Worm (Caenorhabditis elegans) whole organism, early embryonic: Measurements from ENCODE around the gene C52E4.7.

ENCODE experiments used
- B0310.2 ChIP-seq: sonication (generic microtip); optimal IDR thresholded peaks from 2 replicates; lab custom pipeline; 2016; ENCODE audit warnings: mild to moderate bottlenecking, missing genetic modification characterization, missing compliant biosample characterization
- F13C5.2 ChIP-seq: sonication (generic microtip); optimal IDR thresholded peaks from 2 replicates; lab custom pipeline; 2017; ENCODE audit warnings: mild to moderate bottlenecking, missing genetic modification characterization, inconsistent platforms, missing compliant biosample characterization
- aly-1 ChIP-seq: sonication (generic microtip); optimal IDR thresholded peaks from 2 replicates; lab custom pipeline; 2016; ENCODE audit warnings: missing genetic modification characterization, missing compliant biosample characterization
- ama-1 ChIP-seq: fragments of 150-350 bp; optimal IDR thresholded peaks from 2 replicates; lab custom pipeline; 2014
- ets-7 ChIP-seq: sonication (generic microtip); optimal IDR thresholded peaks from 2 replicates; lab custom pipeline; 2016; ENCODE audit warnings: missing genotype, missing genetic modification characterization, missing compliant biosample characterization
- flt-1 ChIP-seq: fragments of 200-800 bp; sonication (Bioruptor generic); IDR thresholded peaks from 2 replicates; pipeline ENCODE4 v1.3.6; 2022; ENCODE audit warnings: missing genetic modification characterization, missing compliant biosample characterization
- hmg-4 ChIP-seq: fragments of 200-800 bp; sonication (Bioruptor generic); optimal IDR thresholded peaks from 2 replicates; lab custom pipeline; 2018; ENCODE audit warnings: mild to moderate bottlenecking, missing genetic modification characterization, missing compliant biosample characterization
- hnd-1 ChIP-seq: sonication (generic microtip); optimal IDR thresholded peaks from 2 replicates; lab custom pipeline; 2016; ENCODE audit warnings: missing genetic modification characterization, missing compliant biosample characterization
- pes-1 ChIP-seq: fragments of 200-800 bp; sonication (Bioruptor generic); IDR thresholded peaks from 2 replicates; pipeline ENCODE4 v1.3.6; 2022; ENCODE audit warnings: missing genetic modification reagents, missing genetic modification characterization, missing compliant biosample characterization
- scrt-1 ChIP-seq: fragments of 200-800 bp; sonication (Bioruptor generic); IDR thresholded peaks from 2 replicates; pipeline ENCODE4 v1.3.6; 2022; ENCODE audit warnings: missing genetic modification characterization, missing compliant biosample characterization
- sea-1 ChIP-seq: fragments of 200-800 bp; sonication (Bioruptor generic); conservative IDR thresholded peaks from 2 replicates; pipeline ENCODE4 v1.3.6; 2022; ENCODE audit warnings: missing genetic modification characterization, missing compliant biosample characterization
- tbx-11 ChIP-seq: fragments of 200-800 bp; sonication (Bioruptor generic); IDR thresholded peaks from 2 replicates; pipeline ENCODE4 v1.3.6; 2022; ENCODE audit warnings: missing genetic modification characterization, missing compliant biosample characterization
- tbx-37 ChIP-seq: fragments of 200-800 bp; sonication (Bioruptor generic); conservative IDR thresholded peaks from 2 replicates; pipeline ENCODE4 v1.3.6; 2022; ENCODE audit warnings: missing genetic modification reagents, missing genetic modification characterization, missing compliant biosample characterization
- tra-4 ChIP-seq: sonication (generic microtip); optimal IDR thresholded peaks from 2 replicates; lab custom pipeline; 2017; ENCODE audit warnings: missing genetic modification characterization, missing compliant biosample characterization

DNA sequence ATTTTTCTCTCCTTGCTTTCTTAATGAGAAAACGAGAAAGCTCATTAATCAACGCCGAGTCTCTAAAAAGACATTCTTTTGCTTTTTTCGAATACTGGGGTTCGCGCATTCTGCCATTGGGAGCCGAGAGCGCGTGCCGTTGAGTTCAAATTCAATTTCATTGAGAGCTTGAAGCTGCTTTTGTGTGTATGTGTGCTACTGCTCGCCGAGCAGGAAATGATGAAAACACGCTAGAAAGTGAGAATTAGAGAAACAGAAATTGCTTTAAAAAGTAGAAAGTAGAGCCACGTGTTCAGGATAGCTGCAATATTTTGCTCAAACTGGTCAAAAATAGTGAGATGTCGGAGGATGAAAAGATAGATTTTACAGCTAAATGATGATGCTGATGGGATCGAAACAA is 31.6 kb downstream of the C52E4.7 start:
- no peak for TF ChIP-seq ets-7 (tag; lab: Kevin White, UChicago)
- no peak for TF ChIP-seq tbx-11
- no peak for TF ChIP-seq aly-1 (tag; lab: Kevin White, UChicago)
- no peak for TF ChIP-seq hmg-4 (GFP tag; lab: Kevin White, UChicago)
- TF ChIP-seq tbx-37 = no peak
- no peak for TF ChIP-seq scrt-1 (GFP tag; lab: Robert Waterston, UW)
- TF ChIP-seq tra-4 (tag; lab: Kevin White, UChicago) = no peak
- no peak for TF ChIP-seq ama-1 (lab: Kevin White, UChicago)
- TF ChIP-seq sea-1 (GFP tag; lab: Robert Waterston, UW) = no peak
- TF ChIP-seq flt-1 = no peak
- TF ChIP-seq F13C5.2 = no peak
- no peak for TF ChIP-seq hnd-1
- no peak for TF ChIP-seq B0310.2
- no peak for TF ChIP-seq pes-1
